Worm (Caenorhabditis elegans) whole organism, L2 larva: ENCODE data around the gene frm-10.

ENCODE experiments used
- alr-1 ChIP-seq: fragments of 150-350 bp; optimal IDR thresholded peaks from 2 replicates; lab custom pipeline; 2014; ENCODE audit warnings: missing biosample characterization, missing genetic modification characterization
- elt-3 ChIP-seq: sonication (generic microtip); optimal IDR thresholded peaks from 2 replicates; lab custom pipeline; 2017; ENCODE audit warnings: missing biosample characterization, missing genetic modification characterization
- gmeb-1 ChIP-seq: fragments of 150-350 bp; optimal IDR thresholded peaks from 2 replicates; lab custom pipeline; 2014; ENCODE audit warnings: missing biosample characterization, missing genetic modification characterization
- lin-13 ChIP-seq: fragments of 150-350 bp; optimal IDR thresholded peaks from 2 replicates; lab custom pipeline; 2014; ENCODE audit warnings: missing biosample characterization, missing genetic modification reagents, missing genetic modification characterization
- lin-39 ChIP-seq: fragments of 150-350 bp; optimal IDR thresholded peaks from 2 replicates; lab custom pipeline; 2014; ENCODE audit warnings: missing biosample characterization, missing genetic modification reagents, missing genetic modification characterization
- lsy-2 ChIP-seq, 2 experiments: fragments of 150-350 bp in 1 of 2; sonication (generic microtip) in 1 of 2; optimal IDR thresholded peaks; 2 replicates each; lab custom pipeline; 2014 to 2017; ENCODE audit warnings: missing biosample characterization in 2 of 2, missing genetic modification characterization in 2 of 2
- mdl-1 ChIP-seq, 2 experiments: fragments of 150-350 bp in 1 of 2; sonication (generic microtip) in 1 of 2; optimal IDR thresholded peaks; 2 replicates each; lab custom pipeline; 2017; ENCODE audit warnings: missing biosample characterization in 2 of 2, missing genetic modification characterization in 2 of 2
- nhr-11 ChIP-seq: fragments of 150-350 bp; optimal IDR thresholded peaks from 2 replicates; lab custom pipeline; 2014; ENCODE audit warnings: missing biosample characterization, missing genetic modification characterization
- nhr-23 ChIP-seq: fragments of 150-350 bp; optimal IDR thresholded peaks from 2 replicates; lab custom pipeline; 2014; ENCODE audit warnings: missing biosample characterization, missing genetic modification reagents, missing genetic modification characterization
- nhr-6 ChIP-seq: fragments of 150-350 bp; optimal IDR thresholded peaks from 2 replicates; lab custom pipeline; 2014; ENCODE audit warnings: missing biosample characterization, missing genetic modification characterization
- nhr-77 ChIP-seq: fragments of 150-350 bp; optimal IDR thresholded peaks from 2 replicates; lab custom pipeline; 2014; ENCODE audit warnings: missing biosample characterization, missing genetic modification characterization
- snpc-4 ChIP-seq: fragments of 150-350 bp; optimal IDR thresholded peaks from 2 replicates; lab custom pipeline; 2014; ENCODE audit warnings: missing biosample characterization, missing genetic modification characterization

ce11 chrV:13445229-13445949 is 17.6 kb upstream of the frm-10 start, which contains the start of gene Y2H9A.4:
- TF ChIP-seq elt-3 (tag; lab: Kevin White, UChicago) (no peak), nhr-77 (tag; lab: Kevin White, UChicago) (no peak), nhr-11 (tag; lab: Kevin White, UChicago) (no peak), mdl-1 (tag; optimal IDR thresholded peaks at IDR 0.05; lab: Kevin White, UChicago) (no peak), alr-1 (no peak), nhr-23 (no peak), lin-39 (tag; lab: Kevin White, UChicago) (no peak), nhr-6 (no peak), lsy-2 (tag; optimal IDR thresholded peaks at IDR 0.05; lab: Kevin White, UChicago) (no peak), gmeb-1 (tag; lab: Kevin White, UChicago) (no peak), snpc-4 (tag; lab: Kevin White, UChicago) (no peak), lin-13 (GFP tag; lab: Kevin White, UChicago) (no peak)
